Worm (Caenorhabditis elegans) whole organism, midembryonic: ENCODE results near the gene epic-3.
A peak's percentile ranks its signal among the peaks of the same experiment; 100 is the strongest.

Experiments used
- T22C8.4 ChIP-seq: fragments of 200-800 bp; sonication (Bioruptor generic); IDR thresholded peaks from 2 replicates; pipeline ENCODE4 v1.3.6; 2022; ENCODE audit warnings: missing genetic modification characterization, missing compliant biosample characterization
- cog-1 ChIP-seq: sonication (generic microtip); optimal IDR thresholded peaks from 2 replicates; lab custom pipeline; 2016; ENCODE audit warnings: missing genetic modification characterization, missing compliant biosample characterization
- flt-1 ChIP-seq: fragments of 200-800 bp; sonication (Bioruptor generic); IDR thresholded peaks from 2 replicates; pipeline ENCODE4 v1.3.6; 2022; ENCODE audit warnings: missing genetic modification characterization, missing compliant biosample characterization
- klf-2 ChIP-seq: fragments of 200-800 bp; sonication (Bioruptor generic); conservative IDR thresholded peaks from 2 replicates; pipeline ENCODE4 v1.3.6; 2022; ENCODE audit warnings: missing genetic modification reagents, missing genetic modification characterization, missing compliant biosample characterization
- ztf-23 ChIP-seq: fragments of 200-800 bp; sonication (Bioruptor generic); IDR thresholded peaks from 2 replicates; pipeline ENCODE4 v1.3.6; 2022; ENCODE audit warnings: missing genetic modification reagents, missing genetic modification characterization, missing compliant biosample characterization
- ztf-29 ChIP-seq: fragments of 200-800 bp; sonication (Bioruptor generic); IDR thresholded peaks from 2 replicates; pipeline ENCODE4 v1.3.6; 2022; ENCODE audit warnings: missing genetic modification reagents, missing genetic modification characterization, missing compliant biosample characterization

- TF ChIP-seq T22C8.4 (GFP tag; lab: Robert Waterston, UW) (no peak; the same call in 1 of the 2 replicates), flt-1 (peak; percentile 87), ztf-29 (GFP tag; lab: Robert Waterston, UW) (no peak), cog-1 (tag; lab: Kevin White, UChicago) (peak; percentile 96), ztf-23 (GFP tag; lab: Robert Waterston, UW) (peak; percentile 86), klf-2 (GFP tag; lab: Robert Waterston, UW) (peak; percentile 83)
Measured at ce11 chrIV:1745453-1746051, 21.4 kb upstream of the epic-3 start, which contains the start of the genes Y41D4A.6 and Y41D4A.4.
